Worm (Caenorhabditis elegans) whole organism, midembryonic: ENCODE results near the gene fbxb-116.
"Not testable (repeated sequence)": the region's sequence is repeated elsewhere in the genome, so short reads cannot be mapped to it uniquely, and the experiment has no call there.

ENCODE experiments used
- T22C8.4 ChIP-seq: fragments of 200-800 bp; sonication (Bioruptor generic); IDR thresholded peaks from 2 replicates; pipeline ENCODE4 v1.3.6; 2022; ENCODE audit warnings: missing genetic modification characterization, missing compliant biosample characterization
- cog-1 ChIP-seq: sonication (generic microtip); optimal IDR thresholded peaks from 2 replicates; lab custom pipeline; 2016; ENCODE audit warnings: missing genetic modification characterization, missing compliant biosample characterization
- flt-1 ChIP-seq: fragments of 200-800 bp; sonication (Bioruptor generic); IDR thresholded peaks from 2 replicates; pipeline ENCODE4 v1.3.6; 2022; ENCODE audit warnings: missing genetic modification characterization, missing compliant biosample characterization
- klf-2 ChIP-seq: fragments of 200-800 bp; sonication (Bioruptor generic); conservative IDR thresholded peaks from 2 replicates; pipeline ENCODE4 v1.3.6; 2022; ENCODE audit warnings: missing genetic modification reagents, missing genetic modification characterization, missing compliant biosample characterization
- med-1 ChIP-seq: sonication (generic microtip); optimal IDR thresholded peaks from 2 replicates; lab custom pipeline; 2017; ENCODE audit warnings: missing genetic modification characterization, mild to moderate bottlenecking, missing compliant biosample characterization, antibody characterized with exemption, missing genetic modification reagents; ENCODE audit not compliant: insufficient read depth
- ref-1 ChIP-seq: fragments of 200-800 bp; sonication (Bioruptor generic); conservative IDR thresholded peaks from 2 replicates; pipeline ENCODE4 v1.3.6; 2022; ENCODE audit warnings: missing genetic modification reagents, missing genetic modification characterization, missing compliant biosample characterization
- tab-1 ChIP-seq: fragments of 200-800 bp; sonication (Bioruptor generic); IDR thresholded peaks from 2 replicates; pipeline ENCODE4 v1.3.6; 2022; ENCODE audit warnings: missing genetic modification characterization, missing compliant biosample characterization
- ztf-23 ChIP-seq: fragments of 200-800 bp; sonication (Bioruptor generic); IDR thresholded peaks from 2 replicates; pipeline ENCODE4 v1.3.6; 2022; ENCODE audit warnings: missing genetic modification reagents, missing genetic modification characterization, missing compliant biosample characterization
- ztf-29 ChIP-seq: fragments of 200-800 bp; sonication (Bioruptor generic); IDR thresholded peaks from 2 replicates; pipeline ENCODE4 v1.3.6; 2022; ENCODE audit warnings: missing genetic modification reagents, missing genetic modification characterization, missing compliant biosample characterization

fbxb-116 gene

DNA sequence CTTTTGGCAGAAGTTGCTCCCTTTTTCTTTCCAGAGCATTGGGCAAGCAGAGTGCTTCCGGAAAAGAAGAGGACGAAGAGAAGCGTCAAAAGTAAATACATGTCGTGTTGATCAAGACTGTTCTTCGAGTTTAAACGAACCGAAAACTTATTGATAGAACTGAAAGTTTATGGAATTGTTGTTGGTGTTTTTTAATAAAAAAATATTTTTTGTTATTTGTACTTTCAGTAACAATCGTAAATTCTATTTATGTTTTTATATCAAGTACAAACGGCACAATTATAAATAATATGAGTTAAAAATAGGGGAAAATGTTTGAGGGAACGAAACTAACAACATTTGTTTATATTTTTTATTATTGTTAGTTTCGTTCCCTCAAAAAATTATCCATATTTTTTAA, 24.1 kb downstream of the fbxb-116 start, which contains the start of gene F21D9.3:
Gene F21D9.3, minus strand, starts transcription at position 101 of the 400 bp plus-strand sequence.
- TF ChIP-seq tab-1 (no peak), ztf-29 (GFP tag; lab: Robert Waterston, UW) (no peak), cog-1 (tag; lab: Kevin White, UChicago) (no peak), ref-1 (GFP tag; lab: Robert Waterston, UW) (no peak), flt-1 (GFP tag; lab: Robert Waterston, UW) (no peak), med-1 (GFP tag; lab: Kevin White, UChicago) (no peak)

DNA sequence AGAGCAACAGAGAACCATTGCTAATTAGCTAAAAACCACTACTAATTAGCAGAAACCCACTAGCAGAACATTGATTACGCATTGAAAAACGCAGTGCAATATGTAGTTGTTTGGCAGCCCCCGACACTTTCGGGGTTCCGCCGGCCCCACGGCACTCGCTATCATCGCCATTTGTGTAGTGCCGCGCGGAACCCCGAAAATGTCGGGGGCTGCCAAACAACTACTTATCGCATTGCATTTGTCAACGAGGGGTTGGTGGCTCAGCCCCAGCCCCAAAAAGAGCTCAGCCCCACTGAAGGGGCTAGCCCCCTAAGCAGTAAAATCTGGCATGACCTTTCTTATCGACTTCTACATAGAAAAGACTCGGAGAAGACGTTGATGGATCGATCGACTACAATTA, 25.8 kb downstream of the fbxb-116 start:
- TF ChIP-seq med-1 (GFP tag; lab: Kevin White, UChicago) (no peak), flt-1 (GFP tag; lab: Robert Waterston, UW) (no peak)

DNA sequence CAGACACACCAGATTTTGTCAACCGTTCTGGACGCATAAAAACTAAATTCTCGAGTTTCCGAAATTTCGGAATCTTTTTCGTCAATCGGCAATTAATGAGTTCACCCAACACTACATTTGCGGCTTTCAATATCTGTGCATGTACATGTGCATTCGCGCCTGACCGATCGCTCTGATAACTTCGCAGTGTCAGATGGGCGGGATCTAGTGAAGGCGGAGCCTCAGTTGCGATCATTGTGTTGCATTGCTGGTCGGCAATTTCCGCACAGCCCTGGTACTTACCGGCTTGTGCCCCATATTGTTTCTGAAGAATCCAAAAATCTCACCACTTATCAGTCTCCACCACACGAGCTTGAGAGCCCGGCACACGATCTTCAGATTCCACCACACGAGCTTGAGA, 27.1 kb downstream of the fbxb-116 start:
- TF ChIP-seq tab-1 (no peak), T22C8.4 (GFP tag; lab: Robert Waterston, UW) (no peak), ztf-23 (GFP tag; lab: Robert Waterston, UW) (no peak), flt-1 (GFP tag; lab: Robert Waterston, UW) (no peak), ref-1 (GFP tag; lab: Robert Waterston, UW) (no peak), ztf-29 (GFP tag; lab: Robert Waterston, UW) (no peak), cog-1 (tag; lab: Kevin White, UChicago) (no peak), klf-2 (GFP tag; lab: Robert Waterston, UW) (no peak), med-1 (GFP tag; lab: Kevin White, UChicago) (no peak)

DNA sequence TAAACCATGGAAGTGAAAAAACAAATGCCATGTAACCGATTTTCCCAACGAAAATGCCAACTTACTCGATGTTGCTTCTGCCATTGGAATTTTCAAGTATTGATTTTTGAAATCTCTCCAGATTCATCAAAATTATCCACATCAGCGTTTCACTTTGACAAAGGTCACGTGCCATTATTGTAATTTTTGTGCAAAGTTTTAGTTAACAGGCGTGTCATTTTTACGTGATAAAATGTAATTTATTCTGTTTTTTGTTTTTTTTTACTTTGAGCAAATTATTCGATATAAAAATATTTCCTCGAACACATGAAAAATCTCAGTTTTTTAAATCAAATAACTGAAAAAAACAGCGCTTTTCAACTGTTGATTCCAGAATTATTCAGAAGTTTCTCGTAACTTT, 28.8 kb downstream of the fbxb-116 start, which contains the start of gene F21D9.2:
Gene F21D9.2, minus strand, starts transcription at position 101 of the 400 bp plus-strand sequence.
- TF ChIP-seq med-1 (GFP tag; lab: Kevin White, UChicago): no peak
- no peak for TF ChIP-seq flt-1 (GFP tag; lab: Robert Waterston, UW)
- TF ChIP-seq ztf-23 (GFP tag; lab: Robert Waterston, UW): no peak
- no peak for TF ChIP-seq cog-1 (tag; lab: Kevin White, UChicago)
- TF ChIP-seq tab-1: no peak
- TF ChIP-seq klf-2 (GFP tag; lab: Robert Waterston, UW): no peak
- TF ChIP-seq T22C8.4 (GFP tag; lab: Robert Waterston, UW): no peak
- no peak for TF ChIP-seq ref-1 (GFP tag; lab: Robert Waterston, UW)
- TF ChIP-seq ztf-29 (GFP tag; lab: Robert Waterston, UW): no peak

DNA sequence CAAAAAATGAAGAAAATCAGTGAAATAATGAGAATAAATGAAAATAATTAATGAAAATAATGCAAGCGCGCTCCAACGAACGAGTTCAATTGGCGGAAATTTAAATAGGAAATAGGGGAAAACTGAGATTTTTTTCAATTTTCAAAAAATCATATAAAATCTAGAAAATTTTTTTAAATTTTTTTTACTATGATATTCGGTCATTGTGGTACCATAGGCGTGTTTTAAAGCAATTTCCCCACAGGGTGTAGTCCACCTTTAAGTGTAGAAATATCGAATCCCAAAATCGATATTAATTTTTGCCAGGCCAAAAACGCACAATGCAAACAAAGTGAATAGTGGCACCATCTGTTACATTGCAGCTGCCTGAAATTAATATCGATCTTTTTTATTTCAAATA, 30.6 kb downstream of the fbxb-116 start, which contains the start of gene F21D9.1:
Gene F21D9.1, plus strand, starts transcription at position 301 of the 400 bp plus-strand sequence.
- not testable (repeated sequence) for TF ChIP-seq ztf-23 (GFP tag; lab: Robert Waterston, UW); med-1 (GFP tag; lab: Kevin White, UChicago); tab-1

- no peak for TF ChIP-seq med-1 (GFP tag; lab: Kevin White, UChicago)
- no peak for TF ChIP-seq tab-1
- no peak for TF ChIP-seq ztf-29 (GFP tag; lab: Robert Waterston, UW)
- TF ChIP-seq cog-1 (tag; lab: Kevin White, UChicago): no peak
- TF ChIP-seq T22C8.4 (GFP tag; lab: Robert Waterston, UW): no peak
- no peak for TF ChIP-seq flt-1 (GFP tag; lab: Robert Waterston, UW)
- no peak for TF ChIP-seq ztf-23 (GFP tag; lab: Robert Waterston, UW)
- no peak for TF ChIP-seq ref-1 (GFP tag; lab: Robert Waterston, UW)
- TF ChIP-seq klf-2 (GFP tag; lab: Robert Waterston, UW): no peak
Observed at ce11 chrV:19276354-19276753, 42.8 kb downstream of the fbxb-116 start.

- TF ChIP-seq T22C8.4 (GFP tag; lab: Robert Waterston, UW) (no peak), cog-1 (tag; lab: Kevin White, UChicago) (no peak), tab-1 (no peak), klf-2 (GFP tag; lab: Robert Waterston, UW) (no peak), flt-1 (GFP tag; lab: Robert Waterston, UW) (no peak), ztf-23 (GFP tag; lab: Robert Waterston, UW) (no peak), ref-1 (GFP tag; lab: Robert Waterston, UW) (no peak), med-1 (GFP tag; lab: Kevin White, UChicago) (no peak), ztf-29 (GFP tag; lab: Robert Waterston, UW) (no peak)
Observed at ce11 chrV:19278488-19278887, 44.9 kb downstream of the fbxb-116 start.

DNA sequence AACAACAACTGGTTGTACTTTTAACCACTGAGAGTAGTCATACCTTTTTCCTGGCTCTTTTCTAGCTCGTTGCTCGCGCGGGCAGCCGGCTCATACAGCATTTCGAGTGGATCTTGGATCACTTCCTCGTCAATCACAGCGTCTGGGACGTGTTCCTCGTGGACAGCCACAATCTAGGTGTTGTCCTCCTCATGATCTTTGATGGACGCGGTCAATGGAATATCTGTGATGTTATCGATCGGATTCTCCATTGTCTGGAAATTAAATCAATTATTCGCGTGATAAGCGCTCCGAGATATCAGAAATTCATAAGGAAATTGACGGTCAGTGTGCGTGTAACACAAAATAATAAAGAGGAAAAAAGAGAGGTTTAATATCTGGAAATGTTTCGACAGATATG, 46.3 kb downstream of the fbxb-116 start, which contains the start of gene F21D9.8:
Gene F21D9.8, minus strand, starts transcription at position 101 of the 400 bp plus-strand sequence.
- no peak for TF ChIP-seq ztf-23 (GFP tag; lab: Robert Waterston, UW)
- TF ChIP-seq ref-1 (GFP tag; lab: Robert Waterston, UW): no peak
- no peak for TF ChIP-seq med-1 (GFP tag; lab: Kevin White, UChicago)

ce11 chrV:19282314-19282713, 48.7 kb downstream of the fbxb-116 start, which contains the start of gene fbxb-117:
Gene fbxb-117 (plus strand): TSS chrV:19282614.
- TF ChIP-seq tab-1: no peak
- TF ChIP-seq ztf-29 (GFP tag; lab: Robert Waterston, UW): no peak
- no peak for TF ChIP-seq klf-2 (GFP tag; lab: Robert Waterston, UW)
- no peak for TF ChIP-seq ref-1 (GFP tag; lab: Robert Waterston, UW)
- no peak for TF ChIP-seq cog-1 (tag; lab: Kevin White, UChicago)
- TF ChIP-seq ztf-23 (GFP tag; lab: Robert Waterston, UW): no peak
- TF ChIP-seq med-1 (GFP tag; lab: Kevin White, UChicago): no peak
- no peak for TF ChIP-seq T22C8.4 (GFP tag; lab: Robert Waterston, UW)
- TF ChIP-seq flt-1 (GFP tag; lab: Robert Waterston, UW): no peak
